Fruit fly (Drosophila melanogaster): ENCODE results near the gene nej.

dm6 chrX:9664426-9664825, 22.4 kb downstream of the nej start:
- TF ChIP-seq CG34367 (tag; optimal IDR thresholded peaks at IDR 0.05) (no peak), CG15710 (tag; optimal IDR thresholded peaks at IDR 0.05) (peak; percentile 25), EcR (GFP tag; optimal IDR thresholded peaks at IDR 0.05) (no peak), Pif1A (GFP tag; optimal IDR thresholded peaks at IDR 0.05) (no peak), D1 (tag; optimal IDR thresholded peaks at IDR 0.05) (no peak), Pif1B (GFP tag; optimal IDR thresholded peaks at IDR 0.05) (no peak), CG14655 (GFP tag; optimal IDR thresholded peaks at IDR 0.05) (no peak), rn (GFP tag; IDR thresholded peaks at IDR 0.05) (no peak)
